Fruit fly (Drosophila melanogaster) whole organism, embryonic: ENCODE measurements around the gene Tim17a1.

ENCODE experiments used
- Blimp-1 ChIP-seq: fragments of 200-800 bp; sonication (Bioruptor generic); optimal IDR thresholded peaks from 3 replicates; lab custom pipeline; 2018; ENCODE audit warnings: missing biosample characterization, missing genetic modification characterization, mild to moderate bottlenecking, moderate library complexity, missing genetic modification reagents
- CG10543 ChIP-seq: fragments of 200-800 bp; sonication (Bioruptor generic); optimal IDR thresholded peaks from 3 replicates; lab custom pipeline; 2017; ENCODE audit warnings: missing biosample characterization, mild to moderate bottlenecking, missing genetic modification characterization, moderate library complexity
- CG10959 ChIP-seq: fragments of 200-800 bp; sonication (Bioruptor generic); IDR thresholded peaks from 2 replicates; pipeline ENCODE4 v1.3.6; 2022; ENCODE audit warnings: missing biosample characterization, missing genetic modification characterization
- CG11398 ChIP-seq: fragments of 200-800 bp; sonication (Bioruptor generic); optimal IDR thresholded peaks from 2 replicates; lab custom pipeline; 2016; ENCODE audit warnings: missing biosample characterization, missing genetic modification characterization
- CG11723 ChIP-seq: fragments of 200-800 bp; sonication (Bioruptor generic); optimal IDR thresholded peaks from 2 replicates; lab custom pipeline; 2017; ENCODE audit warnings: missing biosample characterization, mild to moderate bottlenecking, missing genetic modification characterization
- CG12659 ChIP-seq: fragments of 200-800 bp; sonication (Bioruptor generic); optimal IDR thresholded peaks from 3 replicates; lab custom pipeline; 2017; ENCODE audit warnings: mild to moderate bottlenecking, missing biosample characterization, missing genetic modification reagents, missing genetic modification characterization
- CG12769 ChIP-seq: fragments of 200-800 bp; sonication (Bioruptor generic); optimal IDR thresholded peaks from 2 replicates; lab custom pipeline; 2019; ENCODE audit warnings: missing biosample characterization, mild to moderate bottlenecking, missing genetic modification characterization, moderate library complexity
- CG13123 ChIP-seq: fragments of 200-800 bp; sonication (Bioruptor generic); optimal IDR thresholded peaks from 2 replicates; lab custom pipeline; 2016; ENCODE audit warnings: missing biosample characterization, missing genetic modification characterization
- CG16863 ChIP-seq: fragments of 200-800 bp; sonication (Bioruptor generic); optimal IDR thresholded peaks from 3 replicates; lab custom pipeline; 2016; ENCODE audit warnings: missing biosample characterization, missing genetic modification characterization
- CG17361 ChIP-seq: fragments of 200-800 bp; sonication (Bioruptor generic); IDR thresholded peaks from 3 replicates; pipeline ENCODE4 v1.3.6; 2022; ENCODE audit warnings: missing biosample characterization, missing genetic modification characterization
- CG2116 ChIP-seq: fragments of 200-800 bp; sonication (Bioruptor generic); optimal IDR thresholded peaks from 3 replicates; lab custom pipeline; 2018; ENCODE audit warnings: missing biosample characterization, mild to moderate bottlenecking, missing genetic modification characterization
- CG2129 ChIP-seq: fragments of 200-800 bp; sonication (Bioruptor generic); IDR thresholded peaks from 2 replicates; pipeline ENCODE4 v1.3.6; 2022; ENCODE audit warnings: missing biosample characterization, missing genetic modification characterization; ENCODE audit not compliant: partially characterized antibody
- CG32532 ChIP-seq: fragments of 200-800 bp; sonication (Bioruptor generic); IDR thresholded peaks from 2 replicates; pipeline ENCODE4 v1.3.6; 2022; ENCODE audit warnings: missing biosample characterization, missing genetic modification characterization
- CG34224 ChIP-seq: fragments of 200-800 bp; sonication (Bioruptor generic); IDR thresholded peaks from 3 replicates; pipeline ENCODE4 v1.3.6; 2022; ENCODE audit warnings: missing biosample characterization, missing genetic modification characterization; ENCODE audit not compliant: partially characterized antibody
- CG3838 ChIP-seq: fragments of 200-800 bp; sonication (Bioruptor generic); optimal IDR thresholded peaks from 3 replicates; lab custom pipeline; 2016; ENCODE audit warnings: missing biosample characterization, missing genetic modification characterization
- CG7372 ChIP-seq: fragments of 200-800 bp; sonication (Bioruptor generic); IDR thresholded peaks from 2 replicates; pipeline ENCODE4 v1.3.6; 2022; ENCODE audit warnings: missing biosample characterization, missing genetic modification characterization
- CG9437 ChIP-seq: fragments of 200-800 bp; sonication (Bioruptor generic); optimal IDR thresholded peaks from 2 replicates; lab custom pipeline; 2018; ENCODE audit warnings: missing biosample characterization, mild to moderate bottlenecking, missing genetic modification characterization
- CG9727 ChIP-seq: fragments of 200-800 bp; sonication (Bioruptor generic); optimal IDR thresholded peaks from 3 replicates; lab custom pipeline; 2017; ENCODE audit warnings: missing biosample characterization, mild to moderate bottlenecking, missing genetic modification characterization
- CG9797 ChIP-seq: fragments of 200-800 bp; sonication (Bioruptor generic); optimal IDR thresholded peaks from 3 replicates; lab custom pipeline; 2018; ENCODE audit warnings: missing biosample characterization, mild to moderate bottlenecking, missing genetic modification characterization
- CHES-1-like ChIP-seq: fragments of 200-800 bp; sonication (Bioruptor generic); optimal IDR thresholded peaks from 2 replicates; lab custom pipeline; 2016; ENCODE audit warnings: missing biosample characterization, missing genetic modification characterization
- D19A ChIP-seq: fragments of 200-800 bp; optimal IDR thresholded peaks from 3 replicates; lab custom pipeline; 2019; ENCODE audit warnings: missing biosample characterization, mild to moderate bottlenecking, missing genetic modification characterization, moderate library complexity
- E2f1 ChIP-seq: fragments of 200-800 bp; sonication (Bioruptor generic); IDR thresholded peaks from 2 replicates; pipeline ENCODE4 v1.3.6; 2022; ENCODE audit warnings: missing biosample characterization, missing genetic modification characterization
- Elba2 ChIP-seq: fragments of 200-800 bp; sonication (Bioruptor generic); optimal IDR thresholded peaks from 3 replicates; lab custom pipeline; 2016; ENCODE audit warnings: missing biosample characterization, missing genetic modification characterization
- H2.0 ChIP-seq: fragments of 200-800 bp; sonication (Bioruptor generic); IDR thresholded peaks from 2 replicates; pipeline ENCODE4 v1.3.6; 2022; ENCODE audit warnings: missing biosample characterization, missing genetic modification characterization
- HLH4C ChIP-seq: fragments of 200-800 bp; sonication (Bioruptor generic); IDR thresholded peaks from 3 replicates; pipeline ENCODE4 v1.3.6; 2022; ENCODE audit warnings: missing biosample characterization, missing genetic modification characterization; ENCODE audit not compliant: partially characterized antibody
- Hr39 ChIP-seq: fragments of >200 bp; optimal IDR thresholded peaks from 2 replicates; lab custom pipeline; 2017
- Med ChIP-seq: fragments of 200-800 bp; sonication (Bioruptor generic); peaks from one replicate; lab custom pipeline; 2016; ENCODE audit warnings: missing biosample characterization, missing genetic modification characterization, mild to moderate bottlenecking, inconsistent platforms, moderate library complexity
- Neu2 ChIP-seq: fragments of 200-800 bp; sonication (Bioruptor generic); optimal IDR thresholded peaks from 3 replicates; lab custom pipeline; 2016; ENCODE audit warnings: missing biosample characterization, missing genetic modification characterization, borderline replicate concordance
- Ravus ChIP-seq: fragments of 200-800 bp; sonication (Bioruptor generic); IDR thresholded peaks from 2 replicates; pipeline ENCODE4 v1.3.6; 2022; ENCODE audit warnings: missing biosample characterization, missing genetic modification characterization
- Scr ChIP-seq: fragments of 200-800 bp; sonication (Bioruptor generic); IDR thresholded peaks from 2 replicates; pipeline ENCODE4 v1.3.6; 2022; ENCODE audit warnings: missing biosample characterization, missing genetic modification characterization; ENCODE audit not compliant: partially characterized antibody
- Six4 ChIP-seq: fragments of 200-800 bp; sonication (Bioruptor generic); optimal IDR thresholded peaks from 2 replicates; lab custom pipeline; 2016; ENCODE audit warnings: missing biosample characterization, missing genetic modification characterization
- TFAM ChIP-seq: fragments of 200-800 bp; sonication (Bioruptor generic); optimal IDR thresholded peaks from 2 replicates; lab custom pipeline; 2017; ENCODE audit warnings: missing biosample characterization, missing genetic modification characterization, inconsistent platforms
- eve ChIP-seq, 2 experiments: fragments of >200 bp; optimal IDR thresholded peaks; 2 replicates each; lab custom pipeline; 2017; ENCODE audit warnings: missing biosample characterization in 2 of 2, missing genetic modification characterization in 2 of 2
- ewg ChIP-seq: fragments of 200-800 bp; sonication (Bioruptor generic); optimal IDR thresholded peaks from 3 replicates; lab custom pipeline; 2017; ENCODE audit warnings: mild to moderate bottlenecking, missing biosample characterization, missing genetic modification reagents, missing genetic modification characterization
- exex ChIP-seq: fragments of 200-800 bp; sonication (Bioruptor generic); optimal IDR thresholded peaks from 4 replicates; lab custom pipeline; 2018; ENCODE audit warnings: missing biosample characterization, mild to moderate bottlenecking, missing genetic modification characterization, moderate library complexity
- fd64A ChIP-seq: fragments of 200-800 bp; sonication (Bioruptor generic); optimal IDR thresholded peaks from 3 replicates; lab custom pipeline; 2018; ENCODE audit warnings: missing biosample characterization, mild to moderate bottlenecking, missing genetic modification characterization
- kay ChIP-seq: fragments of 200-800 bp; sonication (Bioruptor generic); optimal IDR thresholded peaks from 2 replicates; lab custom pipeline; 2016; ENCODE audit warnings: missing biosample characterization, missing genetic modification characterization
- kni ChIP-seq: fragments of 200-800 bp; sonication (Bioruptor generic); optimal IDR thresholded peaks from 3 replicates; lab custom pipeline; 2017; ENCODE audit warnings: mild to moderate bottlenecking, missing biosample characterization, missing genetic modification reagents, missing genetic modification characterization
- nerfin-2 ChIP-seq: fragments of 200-800 bp; sonication (Bioruptor generic); IDR thresholded peaks from 2 replicates; pipeline ENCODE4 v1.3.6; 2022; ENCODE audit warnings: missing biosample characterization, missing genetic modification characterization; ENCODE audit not compliant: partially characterized antibody
- pan ChIP-seq, 4 experiments: fragments of >200 bp in 3 of 4; fragments of 200-800 bp in 1 of 4; sonication (Bioruptor generic) in 1 of 4; optimal IDR thresholded peaks in 3 of 4; IDR thresholded peaks in 1 of 4; 2 replicates each; pipeline versions ENCODE4 v1.3.6 to Lab custom; 2017 to 2022; ENCODE audit warnings: missing biosample characterization in 2 of 4, missing genetic modification characterization in 2 of 4, mixed read lengths in 1 of 4
- phol ChIP-seq: fragments of 200-800 bp; sonication (Bioruptor generic); optimal IDR thresholded peaks from 3 replicates; lab custom pipeline; 2018; ENCODE audit warnings: missing biosample characterization, mild to moderate bottlenecking, missing genetic modification characterization, moderate library complexity
- pnt ChIP-seq: fragments of 200-800 bp; sonication (Bioruptor generic); optimal IDR thresholded peaks from 3 replicates; lab custom pipeline; 2016; ENCODE audit warnings: missing biosample characterization, missing genetic modification characterization
- psq ChIP-seq: fragments of 200-800 bp; sonication (Bioruptor generic); optimal IDR thresholded peaks from 2 replicates; lab custom pipeline; 2017; ENCODE audit warnings: missing biosample characterization, missing genetic modification characterization
- repo ChIP-seq: fragments of 200-800 bp; sonication (Bioruptor generic); optimal IDR thresholded peaks from 2 replicates; lab custom pipeline; 2016; ENCODE audit warnings: missing biosample characterization, missing genetic modification characterization
- slbo ChIP-seq: fragments of 200-800 bp; sonication (Bioruptor generic); IDR thresholded peaks from 2 replicates; pipeline ENCODE4 v1.3.6; 2022; ENCODE audit warnings: missing biosample characterization, missing genetic modification characterization
- sqz ChIP-seq: fragments of 200-800 bp; sonication (Bioruptor generic); optimal IDR thresholded peaks from 3 replicates; lab custom pipeline; 2018; ENCODE audit warnings: missing biosample characterization, mild to moderate bottlenecking, missing genetic modification characterization
- stwl ChIP-seq: fragments of 200-800 bp; sonication (Bioruptor generic); optimal IDR thresholded peaks from 3 replicates; lab custom pipeline; 2018; ENCODE audit warnings: missing biosample characterization, mild to moderate bottlenecking, missing genetic modification characterization, moderate library complexity
- tna ChIP-seq: fragments of 200-800 bp; sonication (Bioruptor generic); IDR thresholded peaks from 2 replicates; pipeline ENCODE4 v1.3.6; 2022; ENCODE audit warnings: missing biosample characterization, missing genetic modification characterization; ENCODE audit not compliant: partially characterized antibody
- unpg ChIP-seq: fragments of 200-800 bp; sonication (Bioruptor generic); optimal IDR thresholded peaks from 3 replicates; lab custom pipeline; 2018; ENCODE audit warnings: missing biosample characterization, mild to moderate bottlenecking, missing genetic modification characterization, moderate library complexity
- zen2 ChIP-seq: fragments of 200-800 bp; sonication (Bioruptor generic); IDR thresholded peaks from 3 replicates; pipeline ENCODE4 v1.3.6; 2022; ENCODE audit warnings: missing biosample characterization, missing genetic modification characterization; ENCODE audit not compliant: partially characterized antibody

Tim17a1 gene

dm6 chr3R:12408160-12408559, 43.7 kb upstream of the Tim17a1 start, which contains the start of gene CG5196 (continued):
- TF ChIP-seq pan (optimal IDR thresholded peaks at IDR 0.05; lab: Kevin White, UChicago) (no peak), pan (GFP tag; optimal IDR thresholded peaks at IDR 0.05 in 1 of 2, IDR thresholded peaks at IDR 0.05 in 1 of 2) (no peak), CG2129 (GFP tag; lab: Robert Waterston, UW) (no peak), exex (tag; lab: Kevin White, UChicago) (peak; percentile 64), zen2 (GFP tag; lab: Robert Waterston, UW) (peak; percentile 74), CG3838 (GFP tag; lab: Kevin White, UChicago) (no peak), CG10959 (GFP tag; lab: Robert Waterston, UW) (no peak), CHES-1-like (GFP tag; lab: Kevin White, UChicago) (peak; percentile 40), fd64A (GFP tag; lab: Kevin White, UChicago) (no peak), HLH4C (GFP tag; lab: Robert Waterston, UW) (peak; percentile 70), Six4 (GFP tag; lab: Kevin White, UChicago) (no peak), Neu2 (GFP tag; lab: Kevin White, UChicago) (no peak), psq (GFP tag; lab: Kevin White, UChicago) (no peak), eve (GFP tag; optimal IDR thresholded peaks at IDR 0.05; lab: Kevin White, UChicago) (no peak), repo (GFP tag; lab: Kevin White, UChicago) (peak; percentile 9), CG10543 (no peak), CG11723 (no peak), Med (peak; percentile 49), kay (GFP tag; lab: Kevin White, UChicago) (no peak), sqz (no peak), Elba2 (no peak), CG9727 (GFP tag; lab: Kevin White, UChicago) (no peak), nerfin-2 (GFP tag; lab: Robert Waterston, UW) (peak; percentile 58; the same call in 1 of the 2 replicates), ewg (GFP tag; lab: Kevin White, UChicago) (no peak), Ravus (GFP tag; lab: Robert Waterston, UW) (no peak), CG12769 (no peak), CG11398 (GFP tag; lab: Kevin White, UChicago) (no peak), CG13123 (no peak), E2f1 (GFP tag; lab: Robert Waterston, UW) (no peak), H2.0 (GFP tag; lab: Robert Waterston, UW) (no peak), Hr39 (lab: Kevin White, UChicago) (no peak), unpg (GFP tag; lab: Kevin White, UChicago) (peak; percentile 12), CG12659 (GFP tag; lab: Kevin White, UChicago) (peak; percentile 78), phol (tag; lab: Kevin White, UChicago) (no peak), CG16863 (GFP tag; lab: Kevin White, UChicago) (no peak), TFAM (GFP tag; lab: Kevin White, UChicago) (no peak), stwl (tag; lab: Kevin White, UChicago) (peak; percentile 94), CG32532 (GFP tag; lab: Robert Waterston, UW) (no peak), CG9437 (GFP tag; lab: Kevin White, UChicago) (no peak), kni (GFP tag; lab: Kevin White, UChicago) (peak; percentile 34), CG2116 (peak; percentile 73), CG9797 (peak; percentile 88), tna (peak; percentile 52), Blimp-1 (GFP tag; lab: Kevin White, UChicago) (no peak), CG17361 (GFP tag; lab: Robert Waterston, UW) (no peak), slbo (GFP tag; lab: Robert Waterston, UW) (no peak; the same call in 1 of the 2 replicates), pnt (GFP tag; lab: Kevin White, UChicago) (no peak), Scr (GFP tag; lab: Robert Waterston, UW) (peak; percentile 65), CG34224 (GFP tag; lab: Robert Waterston, UW) (peak; percentile 81), CG7372 (GFP tag; lab: Robert Waterston, UW) (no peak), D19A (tag; lab: Kevin White, UChicago) (peak; percentile 1)
